Worm (Caenorhabditis elegans) whole organism, L1 larva: ENCODE results near the gene chch-3.

Source experiments
- C34B4.2 ChIP-seq: sonication (generic microtip); optimal IDR thresholded peaks from 2 replicates; lab custom pipeline; 2017; ENCODE audit warnings: mild to moderate bottlenecking, missing genetic modification characterization, missing compliant biosample characterization
- Y116A8C.19 ChIP-seq: sonication (generic microtip); optimal IDR thresholded peaks from 2 replicates; lab custom pipeline; 2016; ENCODE audit warnings: missing compliant biosample characterization, missing genetic modification characterization, borderline replicate concordance
- aha-1 ChIP-seq: fragments of 150-350 bp; optimal IDR thresholded peaks from 2 replicates; lab custom pipeline; 2014; ENCODE audit warnings: missing biosample characterization, missing genetic modification characterization
- alr-1 ChIP-seq: fragments of 200-800 bp; sonication (Bioruptor generic); optimal IDR thresholded peaks from 2 replicates; lab custom pipeline; 2018; ENCODE audit warnings: borderline replicate concordance, mild to moderate bottlenecking, missing genetic modification characterization, missing compliant biosample characterization
- aly-2 ChIP-seq: fragments of 150-350 bp; optimal IDR thresholded peaks from 2 replicates; lab custom pipeline; 2014; ENCODE audit warnings: missing biosample characterization, missing genetic modification characterization
- ceh-8 ChIP-seq: fragments of 200-800 bp; sonication (Bioruptor generic); optimal IDR thresholded peaks from 2 replicates; lab custom pipeline; 2018; ENCODE audit warnings: mild to moderate bottlenecking, missing genetic modification characterization, moderate library complexity, missing compliant biosample characterization
- ceh-88 ChIP-seq: fragments of 200-800 bp; sonication (Bioruptor generic); IDR thresholded peaks from 2 replicates; pipeline ENCODE4 v1.3.6; 2022; ENCODE audit warnings: missing genetic modification characterization, missing compliant biosample characterization
- dsc-1 ChIP-seq: sonication (generic microtip); optimal IDR thresholded peaks from 2 replicates; lab custom pipeline; 2016; ENCODE audit warnings: mild to moderate bottlenecking, missing genetic modification characterization, missing compliant biosample characterization
- egl-13 ChIP-seq: sonication (generic microtip); optimal IDR thresholded peaks from 2 replicates; lab custom pipeline; 2016; ENCODE audit warnings: missing genotype, missing genetic modification reagents, missing genetic modification characterization, missing compliant biosample characterization
- elt-2 ChIP-seq: sonication (generic microtip); optimal IDR thresholded peaks from 2 replicates; lab custom pipeline; 2016; ENCODE audit warnings: missing genetic modification characterization, mild to moderate bottlenecking, inconsistent platforms, missing compliant biosample characterization, missing genetic modification reagents
- fkh-10 ChIP-seq: sonication (generic microtip); optimal IDR thresholded peaks from 2 replicates; lab custom pipeline; 2017; ENCODE audit warnings: missing biosample characterization, missing genetic modification reagents, missing genetic modification characterization
- fkh-4 ChIP-seq: sonication (generic microtip); optimal IDR thresholded peaks from 2 replicates; lab custom pipeline; 2016; ENCODE audit warnings: missing compliant biosample characterization, missing genetic modification characterization, borderline replicate concordance
- grh-1 ChIP-seq: fragments of 200-800 bp; sonication (Bioruptor generic); IDR thresholded peaks from 2 replicates; pipeline ENCODE4 v1.3.6; 2022; ENCODE audit warnings: missing genetic modification reagents, missing genetic modification characterization, missing compliant biosample characterization
- hlh-4 ChIP-seq: sonication (generic microtip); optimal IDR thresholded peaks from 2 replicates; lab custom pipeline; 2016; ENCODE audit warnings: mild to moderate bottlenecking, missing genetic modification characterization, missing compliant biosample characterization
- isw-1 ChIP-seq: fragments of 200-800 bp; sonication (Bioruptor generic); IDR thresholded peaks from 2 replicates; pipeline ENCODE4 v1.3.6; 2022; ENCODE audit warnings: missing genetic modification characterization, missing compliant biosample characterization
- lin-35 ChIP-seq, 2 experiments: fragments of 150-350 bp; optimal IDR thresholded peaks; 2 replicates each; lab custom pipeline; 2014; ENCODE audit warnings: missing biosample characterization in 2 of 2, missing genetic modification characterization in 2 of 2, missing genetic modification reagents in 2 of 2
- mab-9 ChIP-seq: fragments of 200-800 bp; sonication (Bioruptor generic); IDR thresholded peaks from 2 replicates; pipeline ENCODE4 v1.3.6; 2022; ENCODE audit warnings: missing genetic modification reagents, missing genetic modification characterization, missing compliant biosample characterization
- mef-2 ChIP-seq: fragments of 150-350 bp; optimal IDR thresholded peaks from 2 replicates; lab custom pipeline; 2014; ENCODE audit warnings: missing biosample characterization, missing genetic modification characterization
- nhr-20 ChIP-seq: sonication (generic microtip); optimal IDR thresholded peaks from 2 replicates; lab custom pipeline; 2016; ENCODE audit warnings: mild to moderate bottlenecking, missing genetic modification characterization, missing compliant biosample characterization
- nhr-237 ChIP-seq: fragments of 150-350 bp; optimal IDR thresholded peaks from 2 replicates; lab custom pipeline; 2014; ENCODE audit warnings: missing biosample characterization, missing genetic modification characterization
- nhr-28 ChIP-seq: fragments of 150-350 bp; optimal IDR thresholded peaks from 2 replicates; lab custom pipeline; 2014; ENCODE audit warnings: missing biosample characterization, missing genetic modification characterization
- nhr-76 ChIP-seq: sonication (generic microtip); optimal IDR thresholded peaks from 2 replicates; lab custom pipeline; 2017; ENCODE audit warnings: missing biosample characterization, missing genetic modification characterization
- nhr-77 ChIP-seq: fragments of 150-350 bp; optimal IDR thresholded peaks from 2 replicates; lab custom pipeline; 2014; ENCODE audit warnings: missing biosample characterization, missing genetic modification characterization
- nhr-85 ChIP-seq: sonication (generic microtip); peaks from one replicate; lab custom pipeline; 2016; ENCODE audit warnings: missing genetic modification characterization, inconsistent platforms, missing compliant biosample characterization
- nhr-90 ChIP-seq: sonication (generic microtip); optimal IDR thresholded peaks from 2 replicates; lab custom pipeline; 2016; ENCODE audit warnings: mild to moderate bottlenecking, missing genetic modification characterization, missing compliant biosample characterization; ENCODE audit not compliant: poor library complexity
- pag-3 ChIP-seq: sonication (generic microtip); optimal IDR thresholded peaks from 2 replicates; lab custom pipeline; 2017; ENCODE audit warnings: missing genetic modification characterization, mild to moderate bottlenecking, missing compliant biosample characterization, antibody characterized with exemption, borderline replicate concordance; ENCODE audit not compliant: insufficient read depth
- pax-3 ChIP-seq: fragments of 200-800 bp; sonication (Bioruptor generic); optimal IDR thresholded peaks from 2 replicates; lab custom pipeline; 2018; ENCODE audit warnings: mild to moderate bottlenecking, missing genetic modification characterization, moderate library complexity, missing compliant biosample characterization
- pqm-1 ChIP-seq: sonication (generic microtip); optimal IDR thresholded peaks from 3 replicates; lab custom pipeline; 2017; ENCODE audit warnings: missing biosample characterization, missing genetic modification characterization
- rnt-1 ChIP-seq: sonication (generic microtip); optimal IDR thresholded peaks from 2 replicates; lab custom pipeline; 2016; ENCODE audit warnings: mild to moderate bottlenecking, missing genetic modification characterization, moderate library complexity, missing compliant biosample characterization
- snpc-4 ChIP-seq: fragments of 150-350 bp; optimal IDR thresholded peaks from 2 replicates; lab custom pipeline; 2014; ENCODE audit warnings: missing biosample characterization, missing genetic modification characterization
- sox-4 ChIP-seq: sonication (generic microtip); optimal IDR thresholded peaks from 2 replicates; lab custom pipeline; 2016; ENCODE audit warnings: missing genetic modification characterization, missing compliant biosample characterization
- sptf-1 ChIP-seq: fragments of 150-350 bp; optimal IDR thresholded peaks from 2 replicates; lab custom pipeline; 2014; ENCODE audit warnings: missing biosample characterization, missing genetic modification characterization
- sup-37 ChIP-seq: fragments of 200-800 bp; sonication (Bioruptor generic); optimal IDR thresholded peaks from 2 replicates; lab custom pipeline; 2018; ENCODE audit warnings: mild to moderate bottlenecking, missing genetic modification characterization, missing compliant biosample characterization
- unc-130 ChIP-seq: fragments of 150-350 bp; optimal IDR thresholded peaks from 2 replicates; lab custom pipeline; 2017; ENCODE audit warnings: missing biosample characterization, missing genetic modification characterization, inconsistent platforms
- unc-86 ChIP-seq: sonication (generic microtip); optimal IDR thresholded peaks from 2 replicates; lab custom pipeline; 2016; ENCODE audit warnings: missing genetic modification characterization, missing compliant biosample characterization
- zag-1 ChIP-seq: fragments of 150-350 bp; optimal IDR thresholded peaks from 2 replicates; lab custom pipeline; 2014; ENCODE audit warnings: missing biosample characterization, missing genetic modification characterization
- zip-4 ChIP-seq: fragments of 200-800 bp; sonication (Bioruptor generic); optimal IDR thresholded peaks from 2 replicates; lab custom pipeline; 2018; ENCODE audit warnings: mild to moderate bottlenecking, missing genetic modification characterization, moderate library complexity, missing compliant biosample characterization
- ztf-11 ChIP-seq, 2 experiments: sonication (generic microtip); optimal IDR thresholded peaks; 2 replicates each; lab custom pipeline; 2016 to 2017; ENCODE audit warnings: missing genetic modification characterization in 2 of 2, missing biosample characterization in 1 of 2, missing compliant biosample characterization in 1 of 2
- ztf-4 ChIP-seq: fragments of 150-350 bp; optimal IDR thresholded peaks from 2 replicates; lab custom pipeline; 2014; ENCODE audit warnings: missing biosample characterization, missing genetic modification characterization

chch-3 gene

ce11 chrII:9416381-9417276 lies at the start of gene chch-3, which contains the start of gene gss-1 (continued):
- TF ChIP-seq nhr-90 (tag; lab: Kevin White, UChicago) (peak; percentile 28), nhr-77 (tag; lab: Kevin White, UChicago) (peak; percentile 7), ceh-8 (GFP tag; lab: Kevin White, UChicago) (peak; percentile 24), sox-4 (tag; lab: Kevin White, UChicago) (no peak), nhr-28 (tag; lab: Kevin White, UChicago) (no peak), rnt-1 (tag; lab: Kevin White, UChicago) (peak; percentile 79), unc-130 (tag; lab: Kevin White, UChicago) (peak; percentile 39), nhr-20 (peak; percentile 80), nhr-237 (tag; lab: Kevin White, UChicago) (no peak), grh-1 (GFP tag; lab: Robert Waterston, UW) (peak; percentile 49; the same call in 1 of the 2 replicates), ceh-88 (GFP tag; lab: Robert Waterston, UW) (no peak), aha-1 (tag; lab: Kevin White, UChicago) (no peak), mef-2 (tag; lab: Kevin White, UChicago) (no peak), nhr-85 (tag; lab: Kevin White, UChicago) (peak; percentile 80), nhr-76 (tag; lab: Kevin White, UChicago) (no peak), ztf-11 (tag; optimal IDR thresholded peaks at IDR 0.05; lab: Kevin White, UChicago) (no peak), fkh-10 (GFP tag; lab: Kevin White, UChicago) (no peak), alr-1 (tag; lab: Kevin White, UChicago) (no peak), ztf-4 (tag; lab: Kevin White, UChicago) (no peak), aly-2 (tag; lab: Kevin White, UChicago) (peak; percentile 22), isw-1 (GFP tag; lab: Robert Waterston, UW) (peak; percentile 63), pqm-1 (no peak), lin-35 (GFP tag; optimal IDR thresholded peaks at IDR 0.05; lab: Kevin White, UChicago) (peak; percentile 75 to 81), pag-3 (tag; lab: Kevin White, UChicago) (no peak), snpc-4 (tag; lab: Kevin White, UChicago) (peak; percentile 46), sup-37 (GFP tag; lab: Kevin White, UChicago) (no peak), mab-9 (GFP tag; lab: Robert Waterston, UW) (no peak), C34B4.2 (tag; lab: Kevin White, UChicago) (no peak), elt-2 (tag; lab: Kevin White, UChicago) (peak; percentile 4), zag-1 (tag; lab: Kevin White, UChicago) (no peak), dsc-1 (tag; lab: Kevin White, UChicago) (no peak), pax-3 (tag; lab: Kevin White, UChicago) (no peak), zip-4 (GFP tag; lab: Kevin White, UChicago) (no peak)

ce11 chrII:9369394-9369793 lies 47.4 kb upstream of the chch-3 start:
- TF ChIP-seq egl-13 (no peak), Y116A8C.19 (no peak), sptf-1 (no peak), snpc-4 (tag; lab: Kevin White, UChicago) (no peak), nhr-77 (tag; lab: Kevin White, UChicago) (no peak), ztf-4 (tag; lab: Kevin White, UChicago) (no peak), C34B4.2 (tag; lab: Kevin White, UChicago) (no peak), hlh-4 (tag; lab: Kevin White, UChicago) (no peak), fkh-4 (tag; lab: Kevin White, UChicago) (no peak), unc-86 (tag; lab: Kevin White, UChicago) (no peak)
